Fruit fly (Drosophila melanogaster) whole organism, larva: Measurements from ENCODE around the gene CG8840.
A peak's percentile ranks its signal among the peaks of the same experiment; 100 is the strongest.

ENCODE experiments used
- noc ChIP-seq: fragments of 200-800 bp; sonication (Bioruptor generic); optimal IDR thresholded peaks from 3 replicates; lab custom pipeline; 2019; ENCODE audit warnings: missing biosample characterization, mild to moderate bottlenecking, missing genetic modification characterization, moderate library complexity

Gene CG8840

DNA sequence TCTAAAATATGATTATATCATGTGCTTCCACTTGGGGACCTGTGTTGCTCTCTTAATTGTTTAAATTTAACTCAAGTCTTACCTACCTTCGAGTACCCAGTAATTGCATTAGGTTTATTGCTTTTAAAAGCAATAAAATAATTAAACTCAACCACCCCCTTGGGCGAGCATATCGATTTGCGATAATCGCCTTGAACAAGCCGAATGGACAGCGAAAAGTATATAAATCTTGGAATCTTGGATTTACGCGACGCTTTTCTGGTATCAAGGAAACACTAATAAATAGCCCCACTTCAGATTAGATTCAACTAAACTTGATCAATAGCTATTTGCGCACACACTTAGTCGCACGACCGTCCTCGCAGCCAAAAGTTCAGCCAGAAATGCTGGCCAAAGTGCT is 35.3 kb downstream of the CG8840 start, which contains the start of gene CG2772:
CG2772 (plus strand) TSS at position 338 of the 400 bp plus-strand sequence.
- TF ChIP-seq noc (tag; lab: Kevin White, UChicago): peak; percentile 53

dm6 chr2L:3449555-3450320 is 39.4 kb downstream of the CG8840 start, which contains the start of gene Snx1:
Snx1 (plus strand) TSS chr2L:3449683.
- TF ChIP-seq noc (tag; lab: Kevin White, UChicago): no peak

- TF ChIP-seq noc (tag; lab: Kevin White, UChicago): no peak
Observed at dm6 chr2L:3452286-3452685, 41.9 kb downstream of the CG8840 start, which contains the start of gene CG12795. CG12795 (plus strand) TSS chr2L:3452466.

dm6 chr2L:3457007-3457406 is 46.6 kb downstream of the CG8840 start, which contains the start of the genes Cog3 and Sec5:
Cog3 (minus strand) TSS chr2L:3457064.
Sec5 (plus strand) TSS chr2L:3457302.
- no peak for TF ChIP-seq noc (tag; lab: Kevin White, UChicago)
